Worm (Caenorhabditis elegans) whole organism, mixed stage, embryonic: ENCODE results near the gene F32D8.13.

Experiments used
- M03D4.4 ChIP-seq: sonication (generic microtip); optimal IDR thresholded peaks from 2 replicates; lab custom pipeline; 2017; ENCODE audit warnings: mild to moderate bottlenecking, missing genetic modification characterization, missing compliant biosample characterization
- bed-3 ChIP-seq: fragments of 200-800 bp; sonication (Bioruptor generic); optimal IDR thresholded peaks from 3 replicates; lab custom pipeline; 2018; ENCODE audit warnings: mild to moderate bottlenecking, missing genetic modification characterization, moderate library complexity, missing compliant biosample characterization
- blmp-1 ChIP-seq: fragments of 150-350 bp; optimal IDR thresholded peaks from 2 replicates; lab custom pipeline; 2014; ENCODE audit warnings: missing biosample characterization, missing genetic modification characterization
- ceh-39 ChIP-seq: fragments of 150-350 bp; optimal IDR thresholded peaks from 2 replicates; lab custom pipeline; 2014; ENCODE audit warnings: missing biosample characterization, missing genetic modification characterization
- ceh-43 ChIP-seq: fragments of 200-800 bp; sonication (Bioruptor generic); optimal IDR thresholded peaks from 2 replicates; lab custom pipeline; 2018; ENCODE audit warnings: mild to moderate bottlenecking, missing genetic modification characterization, moderate library complexity, missing compliant biosample characterization
- ceh-83 ChIP-seq: fragments of 200-800 bp; sonication (Bioruptor generic); optimal IDR thresholded peaks from 2 replicates; lab custom pipeline; 2018; ENCODE audit warnings: mild to moderate bottlenecking, missing genetic modification characterization, missing compliant biosample characterization
- ces-1 ChIP-seq: fragments of 150-350 bp; optimal IDR thresholded peaks from 2 replicates; lab custom pipeline; 2014; ENCODE audit warnings: missing biosample characterization, missing genetic modification reagents, missing genetic modification characterization
- cnd-1 ChIP-seq: fragments of 200-800 bp; sonication (Bioruptor generic); optimal IDR thresholded peaks from 2 replicates; lab custom pipeline; 2018; ENCODE audit warnings: mild to moderate bottlenecking, missing genetic modification characterization, missing compliant biosample characterization
- drap-1 ChIP-seq: fragments of 200-800 bp; sonication (Bioruptor generic); optimal IDR thresholded peaks from 3 replicates; lab custom pipeline; 2018; ENCODE audit warnings: mild to moderate bottlenecking, missing genetic modification characterization, missing compliant biosample characterization
- elt-1 ChIP-seq: sonication (generic microtip); optimal IDR thresholded peaks from 2 replicates; lab custom pipeline; 2017; ENCODE audit warnings: missing genetic modification characterization, mild to moderate bottlenecking, missing compliant biosample characterization, antibody characterized with exemption, moderate library complexity, borderline replicate concordance; ENCODE audit not compliant: insufficient read depth
- flh-1 ChIP-seq: fragments of 200-800 bp; sonication (Bioruptor generic); optimal IDR thresholded peaks from 2 replicates; lab custom pipeline; 2018; ENCODE audit warnings: mild to moderate bottlenecking, missing genetic modification characterization, moderate library complexity, missing compliant biosample characterization
- ham-2 ChIP-seq: fragments of 200-800 bp; sonication (Bioruptor generic); optimal IDR thresholded peaks from 2 replicates; lab custom pipeline; 2018; ENCODE audit warnings: mild to moderate bottlenecking, missing genetic modification characterization, missing compliant biosample characterization
- hlh-1 ChIP-seq: fragments of 150-350 bp; optimal IDR thresholded peaks from 2 replicates; lab custom pipeline; 2014; ENCODE audit warnings: missing biosample characterization, missing genetic modification reagents, missing genetic modification characterization
- lin-13 ChIP-seq: fragments of 150-350 bp; optimal IDR thresholded peaks from 2 replicates; lab custom pipeline; 2014; ENCODE audit warnings: missing biosample characterization, missing genetic modification characterization
- lin-32 ChIP-seq: fragments of 200-800 bp; sonication (Bioruptor generic); optimal IDR thresholded peaks from 2 replicates; lab custom pipeline; 2018; ENCODE audit warnings: mild to moderate bottlenecking, missing genetic modification characterization, missing compliant biosample characterization
- lsy-2 ChIP-seq: fragments of 150-350 bp; optimal IDR thresholded peaks from 2 replicates; lab custom pipeline; 2014; ENCODE audit warnings: missing biosample characterization, missing genetic modification characterization
- mab-5 ChIP-seq: fragments of 150-350 bp; optimal IDR thresholded peaks from 2 replicates; lab custom pipeline; 2014; ENCODE audit warnings: missing biosample characterization, missing genetic modification characterization
- mep-1 ChIP-seq: fragments of 150-350 bp; optimal IDR thresholded peaks from 2 replicates; lab custom pipeline; 2017; ENCODE audit warnings: missing biosample characterization, missing genetic modification reagents, missing genetic modification characterization, inconsistent platforms
- mls-2 ChIP-seq: sonication (generic microtip); optimal IDR thresholded peaks from 2 replicates; lab custom pipeline; 2016; ENCODE audit warnings: mild to moderate bottlenecking, missing genetic modification characterization, moderate library complexity, missing compliant biosample characterization
- nhr-2 ChIP-seq: fragments of 150-350 bp; optimal IDR thresholded peaks from 2 replicates; lab custom pipeline; 2014; ENCODE audit warnings: missing biosample characterization, missing genetic modification characterization
- nhr-237 ChIP-seq: fragments of 150-350 bp; optimal IDR thresholded peaks from 2 replicates; lab custom pipeline; 2014; ENCODE audit warnings: missing biosample characterization, missing genetic modification characterization
- nhr-28 ChIP-seq: fragments of 150-350 bp; optimal IDR thresholded peaks from 2 replicates; lab custom pipeline; 2014; ENCODE audit warnings: missing biosample characterization, missing genetic modification characterization
- nhr-76 ChIP-seq: sonication (generic microtip); optimal IDR thresholded peaks from 2 replicates; lab custom pipeline; 2017; ENCODE audit warnings: missing biosample characterization, missing genetic modification characterization
- pha-4 ChIP-seq: fragments of 150-350 bp; optimal IDR thresholded peaks from 2 replicates; lab custom pipeline; 2018; ENCODE audit warnings: missing biosample characterization, missing genetic modification reagents, missing genetic modification characterization
- snpc-4 ChIP-seq: fragments of 150-350 bp; optimal IDR thresholded peaks from 2 replicates; lab custom pipeline; 2014; ENCODE audit warnings: missing biosample characterization, missing genetic modification characterization
- sptf-1 ChIP-seq: sonication (generic microtip); optimal IDR thresholded peaks from 2 replicates; lab custom pipeline; 2017; ENCODE audit warnings: mild to moderate bottlenecking, missing genetic modification characterization, moderate library complexity, missing compliant biosample characterization
- tbx-8 ChIP-seq: fragments of 200-800 bp; sonication (Bioruptor generic); optimal IDR thresholded peaks from 2 replicates; lab custom pipeline; 2018; ENCODE audit warnings: mild to moderate bottlenecking, missing genetic modification characterization, moderate library complexity, missing compliant biosample characterization
- unc-120 ChIP-seq: sonication (generic microtip); optimal IDR thresholded peaks from 2 replicates; lab custom pipeline; 2017; ENCODE audit warnings: missing genetic modification characterization, missing compliant biosample characterization; ENCODE audit not compliant: poor library complexity, severe bottlenecking
- unc-39 ChIP-seq: fragments of 150-350 bp; optimal IDR thresholded peaks from 2 replicates; lab custom pipeline; 2014; ENCODE audit warnings: missing biosample characterization, missing genetic modification characterization
- unc-62 ChIP-seq: fragments of 150-350 bp; optimal IDR thresholded peaks from 2 replicates; lab custom pipeline; 2014; ENCODE audit warnings: missing biosample characterization, missing genetic modification reagents, missing genetic modification characterization
- zip-8 ChIP-seq: fragments of 150-350 bp; optimal IDR thresholded peaks from 2 replicates; lab custom pipeline; 2014; ENCODE audit warnings: missing biosample characterization, missing genetic modification characterization
- ztf-11 ChIP-seq: fragments of 150-350 bp; optimal IDR thresholded peaks from 2 replicates; lab custom pipeline; 2014; ENCODE audit warnings: missing biosample characterization, missing genetic modification characterization

The F32D8.13 gene

DNA sequence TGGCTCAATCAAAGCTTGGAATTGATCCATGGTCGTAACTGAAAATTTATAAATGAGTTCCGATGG, 596 bp upstream of the F32D8.13 start, which contains the start of gene sec-61.G:
Gene sec-61.G (minus strand): TSS at position 38 of the 66 bp plus-strand sequence.
- no peak for TF ChIP-seq sptf-1 (tag; lab: Kevin White, UChicago)
- TF ChIP-seq unc-62 = no peak
- no peak for TF ChIP-seq nhr-2 (tag; lab: Kevin White, UChicago)
- no peak for TF ChIP-seq ztf-11 (tag; lab: Kevin White, UChicago)
- no peak for TF ChIP-seq nhr-28 (tag; lab: Kevin White, UChicago)
- no peak for TF ChIP-seq unc-120 (tag; lab: Kevin White, UChicago)
- no peak for TF ChIP-seq unc-39 (tag; lab: Kevin White, UChicago)
- no peak for TF ChIP-seq drap-1 (GFP tag; lab: Kevin White, UChicago)
- TF ChIP-seq hlh-1 (tag; lab: Kevin White, UChicago) = no peak
- no peak for TF ChIP-seq blmp-1 (tag; lab: Kevin White, UChicago)
- no peak for TF ChIP-seq ceh-83 (GFP tag; lab: Kevin White, UChicago)
- no peak for TF ChIP-seq elt-1 (tag; lab: Kevin White, UChicago)
- TF ChIP-seq bed-3 (GFP tag; lab: Kevin White, UChicago) = no peak
- no peak for TF ChIP-seq tbx-8

DNA sequence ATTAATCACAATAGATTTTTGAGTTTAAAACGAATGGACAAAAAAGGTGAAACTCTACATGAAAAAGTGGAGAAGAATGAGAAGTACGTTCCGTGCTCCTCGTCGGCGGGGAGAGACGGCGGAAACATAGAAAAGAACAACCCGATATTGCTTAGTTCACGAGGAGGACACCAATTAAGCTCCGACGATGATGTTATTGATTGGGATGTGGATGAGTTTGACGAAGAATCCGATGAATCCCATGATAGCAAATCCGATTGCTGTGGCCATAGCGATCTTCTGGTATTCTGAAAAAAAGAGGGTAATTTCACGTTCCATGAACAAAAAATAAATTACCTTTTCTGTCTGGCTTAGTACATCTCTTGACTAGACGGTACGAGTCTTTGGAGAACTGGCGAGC, 363 bp upstream of the F32D8.13 start:
- TF ChIP-seq zip-8 (no peak), sptf-1 (tag; lab: Kevin White, UChicago) (no peak), ham-2 (GFP tag; lab: Kevin White, UChicago) (no peak), M03D4.4 (no peak), pha-4 (no peak), nhr-76 (tag; lab: Kevin White, UChicago) (no peak), ceh-43 (no peak), hlh-1 (tag; lab: Kevin White, UChicago) (no peak), drap-1 (GFP tag; lab: Kevin White, UChicago) (no peak), blmp-1 (tag; lab: Kevin White, UChicago) (no peak), bed-3 (GFP tag; lab: Kevin White, UChicago) (no peak), ces-1 (no peak), lsy-2 (tag; lab: Kevin White, UChicago) (no peak), mep-1 (no peak)

DNA sequence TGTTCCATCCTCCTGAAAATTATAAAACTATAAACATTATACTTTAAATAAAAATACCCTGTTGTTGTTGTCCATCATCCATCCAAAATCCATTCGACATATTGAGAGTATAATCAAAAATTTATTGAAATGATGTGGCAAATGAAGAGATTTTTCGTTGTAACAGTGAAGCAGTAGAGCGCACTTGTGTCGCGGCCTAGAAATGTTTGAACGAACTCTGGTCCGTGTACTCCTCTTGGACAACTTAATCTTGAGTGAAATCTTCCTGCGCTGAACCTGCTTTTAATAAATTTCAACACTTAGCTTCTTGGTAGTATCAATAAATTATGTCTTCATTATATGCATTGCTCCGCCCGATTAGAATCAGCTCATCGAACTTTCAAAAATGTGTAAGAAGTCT, 1.7 kb downstream of the F32D8.13 start, which contains the start of the genes F32D8.14 and F32D8.5:
Gene F32D8.14 (minus strand): TSS at position 188 of the 400 bp plus-strand sequence.
Gene F32D8.5 (plus strand): TSS at position 200 of the 400 bp plus-strand sequence.
- TF ChIP-seq mls-2 (tag; lab: Kevin White, UChicago) = no peak
- peak; percentile 37 for TF ChIP-seq elt-1 (tag; lab: Kevin White, UChicago)
- no peak for TF ChIP-seq flh-1 (GFP tag; lab: Kevin White, UChicago)
- TF ChIP-seq nhr-28 (tag; lab: Kevin White, UChicago) = no peak
- peak; percentile 53 for TF ChIP-seq lsy-2 (tag; lab: Kevin White, UChicago)
- peak; percentile 47 for TF ChIP-seq sptf-1 (tag; lab: Kevin White, UChicago)
- TF ChIP-seq ceh-39 (tag; lab: Kevin White, UChicago) = peak; percentile 2
- TF ChIP-seq ztf-11 (tag; lab: Kevin White, UChicago) = no peak
- peak; percentile 69 for TF ChIP-seq nhr-237 (tag; lab: Kevin White, UChicago)
- peak; percentile 60 for TF ChIP-seq mep-1
- TF ChIP-seq ces-1 = peak; percentile 65
- peak; percentile 19 for TF ChIP-seq lin-13 (tag; lab: Kevin White, UChicago)
- TF ChIP-seq pha-4 = peak; percentile 76
- peak; percentile 47 for TF ChIP-seq unc-62
- peak; percentile 7 for TF ChIP-seq cnd-1
- no peak for TF ChIP-seq ceh-83 (GFP tag; lab: Kevin White, UChicago)

DNA sequence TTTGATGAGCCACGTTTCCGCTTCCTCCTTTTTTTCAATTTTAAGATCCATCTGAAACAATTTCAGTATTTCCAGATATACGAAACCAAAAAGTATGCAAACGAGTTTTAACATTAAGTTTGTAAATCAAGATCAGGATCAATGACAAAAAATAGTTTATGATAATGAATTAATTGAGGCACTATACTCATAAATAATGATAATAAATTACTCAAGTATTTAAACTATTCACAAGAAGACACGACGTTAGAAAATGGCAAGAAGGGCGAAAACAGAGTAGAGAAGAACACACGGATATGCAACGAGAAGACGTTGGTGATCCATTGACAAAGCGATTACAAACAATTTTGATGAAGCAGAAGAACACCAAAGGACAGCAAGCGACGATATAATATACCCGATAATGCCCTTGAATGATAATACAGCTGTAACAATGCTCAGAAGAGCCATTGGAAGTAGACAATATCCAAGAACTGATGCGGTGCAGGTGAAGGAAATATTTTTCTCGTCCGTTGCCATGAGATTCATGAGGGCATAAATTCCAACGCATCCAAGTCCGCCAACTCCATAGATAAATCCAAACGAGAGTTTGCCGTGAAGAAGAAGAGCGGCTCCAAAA, 2.7 kb downstream of the F32D8.13 start, which contains the start of gene F32D8.4:
Gene F32D8.4 (minus strand): TSS at position 51 of the 619 bp plus-strand sequence.
- no peak for TF ChIP-seq zip-8
- TF ChIP-seq drap-1 (GFP tag; lab: Kevin White, UChicago) = no peak
- TF ChIP-seq mab-5 (tag; lab: Kevin White, UChicago) = no peak
- no peak for TF ChIP-seq sptf-1 (tag; lab: Kevin White, UChicago)
- TF ChIP-seq lin-13 (tag; lab: Kevin White, UChicago) = no peak
- TF ChIP-seq bed-3 (GFP tag; lab: Kevin White, UChicago) = no peak
- TF ChIP-seq hlh-1 (tag; lab: Kevin White, UChicago) = no peak
- TF ChIP-seq cnd-1 = no peak
- TF ChIP-seq snpc-4 = no peak
- no peak for TF ChIP-seq unc-39 (tag; lab: Kevin White, UChicago)
- no peak for TF ChIP-seq flh-1 (GFP tag; lab: Kevin White, UChicago)
- TF ChIP-seq nhr-237 (tag; lab: Kevin White, UChicago) = no peak
- TF ChIP-seq lin-32 = no peak
- no peak for TF ChIP-seq elt-1 (tag; lab: Kevin White, UChicago)
- TF ChIP-seq unc-120 (tag; lab: Kevin White, UChicago) = no peak
- TF ChIP-seq, all 35 proteins: peak for 0
